Worm (Caenorhabditis elegans) whole organism, L4 larva: ENCODE results near the gene jmjd-4.

Source experiments
- D1046.2 ChIP-seq: fragments of 200-800 bp; sonication (Bioruptor generic); IDR thresholded peaks from 2 replicates; pipeline ENCODE4 v1.3.6; 2022; ENCODE audit warnings: missing genetic modification characterization, missing compliant biosample characterization
- F49E8.2 ChIP-seq: sonication (generic microtip); optimal IDR thresholded peaks from 2 replicates; lab custom pipeline; 2016; ENCODE audit warnings: missing compliant biosample characterization, mild to moderate bottlenecking, missing genetic modification characterization, borderline replicate concordance
- R02D3.7 ChIP-seq: fragments of 150-350 bp; sonication (generic microtip); optimal IDR thresholded peaks from 3 replicates; lab custom pipeline; 2014; ENCODE audit warnings: missing biosample characterization, missing genetic modification characterization
- Y105C5A.15 ChIP-seq: fragments of 200-800 bp; sonication (Bioruptor generic); IDR thresholded peaks from 2 replicates; pipeline ENCODE4 v1.3.6; 2022; ENCODE audit warnings: missing genetic modification characterization, missing compliant biosample characterization
- Y5F2A.4 ChIP-seq: fragments of 200-800 bp; sonication (Bioruptor generic); optimal IDR thresholded peaks from 2 replicates; lab custom pipeline; 2018; ENCODE audit warnings: mild to moderate bottlenecking, missing genetic modification characterization, missing compliant biosample characterization
- aha-1 ChIP-seq: fragments of 150-350 bp; peaks from one replicate; lab custom pipeline; 2014; ENCODE audit warnings: missing biosample characterization, missing genetic modification characterization
- ama-1 ChIP-seq: fragments of 150-350 bp; optimal IDR thresholded peaks from 2 replicates; lab custom pipeline; 2014; ENCODE audit warnings: inconsistent platforms, mixed read lengths
- arid-1 ChIP-seq: fragments of 200-800 bp; sonication (Bioruptor generic); conservative IDR thresholded peaks from 2 replicates; pipeline ENCODE4 v1.3.6; 2022; ENCODE audit warnings: missing genetic modification reagents, missing genetic modification characterization, missing compliant biosample characterization
- attf-4 ChIP-seq: sonication (generic microtip); optimal IDR thresholded peaks from 3 replicates; lab custom pipeline; 2017; ENCODE audit warnings: missing biosample characterization, missing genetic modification characterization
- ceh-20 ChIP-seq: fragments of 200-800 bp; sonication (Bioruptor generic); IDR thresholded peaks from 2 replicates; pipeline ENCODE4 v1.3.6; 2022; ENCODE audit warnings: missing genetic modification reagents, missing genetic modification characterization, missing compliant biosample characterization
- ceh-28 ChIP-seq: fragments of 150-350 bp; optimal IDR thresholded peaks from 2 replicates; lab custom pipeline; 2014; ENCODE audit warnings: missing biosample characterization, missing genetic modification reagents, missing genetic modification characterization
- ceh-44 ChIP-seq: fragments of 200-800 bp; sonication (Bioruptor generic); IDR thresholded peaks from 2 replicates; pipeline ENCODE4 v1.3.6; 2022; ENCODE audit warnings: missing genetic modification reagents, missing genetic modification characterization, missing compliant biosample characterization
- ceh-62 ChIP-seq: sonication (generic microtip); optimal IDR thresholded peaks from 2 replicates; lab custom pipeline; 2017; ENCODE audit warnings: missing biosample characterization, missing genetic modification characterization
- ctbp-1 ChIP-seq: fragments of 200-800 bp; sonication (Bioruptor generic); IDR thresholded peaks from 2 replicates; pipeline ENCODE4 v1.3.6; 2022; ENCODE audit warnings: missing genetic modification reagents, missing genetic modification characterization, missing compliant biosample characterization
- duxl-1 ChIP-seq: sonication (generic microtip); optimal IDR thresholded peaks from 2 replicates; lab custom pipeline; 2016; ENCODE audit warnings: mild to moderate bottlenecking, missing genetic modification characterization, moderate library complexity, missing compliant biosample characterization; ENCODE audit not compliant: poor library complexity
- dve-1 ChIP-seq: sonication (generic microtip); optimal IDR thresholded peaks from 2 replicates; lab custom pipeline; 2017; ENCODE audit warnings: antibody characterized with exemption, mild to moderate bottlenecking, missing genetic modification characterization, missing compliant biosample characterization; ENCODE audit not compliant: insufficient read depth
- fkh-10 ChIP-seq: fragments of 150-350 bp; optimal IDR thresholded peaks from 2 replicates; lab custom pipeline; 2014; ENCODE audit warnings: missing biosample characterization, missing genetic modification reagents, missing genetic modification characterization
- hif-1 ChIP-seq, 2 experiments: sonication (generic microtip); optimal IDR thresholded peaks; 2 replicates each; lab custom pipeline; 2016 to 2017; ENCODE audit warnings: missing compliant biosample characterization in 2 of 2, missing genetic modification characterization in 2 of 2, missing genetic modification reagents in 2 of 2, missing genotype in 2 of 2, mild to moderate bottlenecking in 1 of 2
- hmg-1.1 ChIP-seq: fragments of 200-800 bp; sonication (Bioruptor generic); IDR thresholded peaks from 2 replicates; pipeline ENCODE4 v1.3.6; 2022; ENCODE audit warnings: missing genetic modification reagents, missing genetic modification characterization, missing compliant biosample characterization
- lin-1 ChIP-seq: fragments of 200-800 bp; sonication (Bioruptor generic); IDR thresholded peaks from 2 replicates; pipeline ENCODE4 v1.3.6; 2022; ENCODE audit warnings: missing genetic modification reagents, missing genetic modification characterization, missing compliant biosample characterization
- lin-29 ChIP-seq: fragments of 200-800 bp; sonication (Bioruptor generic); IDR thresholded peaks from 2 replicates; pipeline ENCODE4 v1.3.6; 2022; ENCODE audit warnings: missing genetic modification reagents, missing genetic modification characterization, missing compliant biosample characterization
- lir-3 ChIP-seq: sonication (generic microtip); optimal IDR thresholded peaks from 2 replicates; lab custom pipeline; 2016; ENCODE audit warnings: mild to moderate bottlenecking, missing genetic modification characterization, missing compliant biosample characterization
- lsy-2 ChIP-seq, 2 experiments: fragments of 150-350 bp in 1 of 2; sonication (generic microtip) in 1 of 2; optimal IDR thresholded peaks; 2 replicates each; lab custom pipeline; 2014 to 2017; ENCODE audit warnings: missing biosample characterization in 2 of 2, missing genetic modification characterization in 2 of 2
- madf-5 ChIP-seq, 2 experiments: fragments of 200-800 bp; sonication (Bioruptor generic); IDR thresholded peaks; 2 replicates each; pipeline ENCODE4 v1.3.6; 2022; ENCODE audit warnings: missing compliant biosample characterization in 2 of 2, missing genetic modification characterization in 2 of 2
- madf-9 ChIP-seq: fragments of 200-800 bp; sonication (Bioruptor generic); conservative IDR thresholded peaks from 2 replicates; pipeline ENCODE4 v1.3.6; 2022; ENCODE audit warnings: missing genetic modification reagents, missing genetic modification characterization, missing compliant biosample characterization
- mdt-29 ChIP-seq: fragments of 200-800 bp; sonication (Bioruptor generic); IDR thresholded peaks from 2 replicates; pipeline ENCODE4 v1.3.6; 2022; ENCODE audit warnings: missing genetic modification reagents, missing genetic modification characterization, missing compliant biosample characterization
- mep-1 ChIP-seq: fragments of 150-350 bp; sonication (generic microtip); optimal IDR thresholded peaks from 3 replicates; lab custom pipeline; 2014; ENCODE audit warnings: missing biosample characterization, missing genetic modification characterization
- mxl-3 ChIP-seq: fragments of 200-800 bp; sonication (Bioruptor generic); optimal IDR thresholded peaks from 2 replicates; lab custom pipeline; 2018; ENCODE audit warnings: mild to moderate bottlenecking, missing genetic modification characterization, missing compliant biosample characterization
- nhr-237 ChIP-seq: sonication (generic microtip); optimal IDR thresholded peaks from 2 replicates; lab custom pipeline; 2017; ENCODE audit warnings: missing biosample characterization, missing genetic modification characterization
- nhr-25 ChIP-seq: sonication (generic microtip); optimal IDR thresholded peaks from 2 replicates; lab custom pipeline; 2017; ENCODE audit warnings: missing genetic modification characterization, mild to moderate bottlenecking, missing compliant biosample characterization, antibody characterized with exemption, moderate library complexity, borderline replicate concordance; ENCODE audit not compliant: insufficient read depth
- nhr-77 ChIP-seq: fragments of 150-350 bp; optimal IDR thresholded peaks from 2 replicates; lab custom pipeline; 2014; ENCODE audit warnings: missing biosample characterization, missing genetic modification characterization
- pqm-1 ChIP-seq: sonication (generic microtip); optimal IDR thresholded peaks from 2 replicates; lab custom pipeline; 2017; ENCODE audit warnings: missing biosample characterization, missing genetic modification characterization
- snpc-4 ChIP-seq: fragments of 150-350 bp; optimal IDR thresholded peaks from 2 replicates; lab custom pipeline; 2014; ENCODE audit warnings: missing biosample characterization, missing genetic modification characterization
- unc-130 ChIP-seq: sonication (generic microtip); optimal IDR thresholded peaks from 2 replicates; lab custom pipeline; 2016; ENCODE audit warnings: missing genetic modification reagents, missing genetic modification characterization, missing compliant biosample characterization
- vab-7 ChIP-seq: fragments of 200-800 bp; sonication (Bioruptor generic); IDR thresholded peaks from 2 replicates; pipeline ENCODE4 v1.3.6; 2022; ENCODE audit warnings: missing genetic modification reagents, missing genetic modification characterization, missing compliant biosample characterization
- zip-11 ChIP-seq: fragments of 200-800 bp; sonication (Bioruptor generic); IDR thresholded peaks from 2 replicates; pipeline ENCODE4 v1.3.6; 2022; ENCODE audit warnings: missing genetic modification characterization, missing compliant biosample characterization
- zip-2 ChIP-seq: fragments of 150-350 bp; optimal IDR thresholded peaks from 2 replicates; lab custom pipeline; 2014; ENCODE audit warnings: missing biosample characterization, missing genetic modification characterization

jmjd-4 gene

ce11 chrIII:10347049-10347448 is 13.2 kb upstream of the jmjd-4 start, which contains the start of gene tbx-8:
Gene tbx-8, plus strand, starts transcription at chrIII:10347349.
- TF ChIP-seq hmg-1.1 (GFP tag; lab: Robert Waterston, UW) (no peak), ama-1 (no peak), ceh-28 (tag; lab: Kevin White, UChicago) (no peak)

ce11 chrIII:10344762-10345161 is 10.9 kb upstream of the jmjd-4 start:
- TF ChIP-seq arid-1 (GFP tag; lab: Robert Waterston, UW) (no peak), ctbp-1 (no peak), zip-2 (tag; lab: Kevin White, UChicago) (no peak), snpc-4 (tag; lab: Kevin White, UChicago) (no peak), D1046.2 (no peak), zip-11 (GFP tag; lab: Robert Waterston, UW) (no peak), pqm-1 (tag; lab: Kevin White, UChicago) (no peak), nhr-237 (tag; lab: Kevin White, UChicago) (no peak), duxl-1 (tag; lab: Kevin White, UChicago) (no peak), mxl-3 (no peak), attf-4 (tag; lab: Kevin White, UChicago) (no peak), lir-3 (tag; lab: Kevin White, UChicago) (no peak), F49E8.2 (tag; lab: Kevin White, UChicago) (no peak), madf-9 (no peak), lin-29 (GFP tag; lab: Robert Waterston, UW) (no peak), R02D3.7 (no peak), lin-1 (GFP tag; lab: Robert Waterston, UW) (no peak), hif-1 (tag; optimal IDR thresholded peaks at IDR 0.05; lab: Kevin White, UChicago) (no peak), madf-5 (GFP tag; IDR thresholded peaks at IDR 0.05; lab: Robert Waterston, UW) (no peak)

- TF ChIP-seq duxl-1 (tag; lab: Kevin White, UChicago) (no peak), mdt-29 (GFP tag; lab: Robert Waterston, UW) (no peak), nhr-77 (tag; lab: Kevin White, UChicago) (no peak), zip-2 (tag; lab: Kevin White, UChicago) (no peak), ceh-62 (tag; lab: Kevin White, UChicago) (no peak), nhr-25 (no peak), unc-130 (GFP tag; lab: Kevin White, UChicago) (no peak), vab-7 (GFP tag; lab: Robert Waterston, UW) (no peak), Y105C5A.15 (GFP tag; lab: Robert Waterston, UW) (no peak), fkh-10 (GFP tag; lab: Kevin White, UChicago) (no peak), lsy-2 (tag; optimal IDR thresholded peaks at IDR 0.05; lab: Kevin White, UChicago) (no peak), ceh-20 (no peak), madf-5 (GFP tag; IDR thresholded peaks at IDR 0.05; lab: Robert Waterston, UW) (no peak), dve-1 (no peak), mep-1 (tag; lab: Kevin White, UChicago) (no peak), R02D3.7 (no peak), ceh-44 (GFP tag; lab: Robert Waterston, UW) (no peak)
- TF ChIP-seq, all 104 proteins: peak for 0
Observed at ce11 chrIII:10341758-10342157, 7.9 kb upstream of the jmjd-4 start, which contains the start of gene tbx-9. Gene tbx-9, minus strand, starts transcription at chrIII:10341858.

ce11 chrIII:10339949-10340348 is 6.1 kb upstream of the jmjd-4 start:
- peak; percentile 69 for TF ChIP-seq aha-1 (tag; lab: Kevin White, UChicago)
- no peak for TF ChIP-seq Y5F2A.4 (GFP tag; lab: Kevin White, UChicago)
